Worm (Caenorhabditis elegans): ENCODE data around the gene mfsd-13.2.
A peak's percentile ranks its signal among the peaks of the same experiment; 100 is the strongest.

mfsd-13.2 gene

ce11 chrII:7122661-7123418, 42.8 kb downstream of the mfsd-13.2 start, which contains the start of gene F10E7.11 (continued):
- TF ChIP-seq C08G9.2 (tag; optimal IDR thresholded peaks at IDR 0.05) (peak; percentile 9), hlh-15 (tag; optimal IDR thresholded peaks at IDR 0.05) (no peak), madf-2 (tag; optimal IDR thresholded peaks at IDR 0.05) (no peak), Y22D7AL.16 (tag; optimal IDR thresholded peaks at IDR 0.05) (no peak), rnt-1 (tag; optimal IDR thresholded peaks at IDR 0.05) (no peak), pqm-1 (tag; optimal IDR thresholded peaks at IDR 0.05) (no peak)

DNA sequence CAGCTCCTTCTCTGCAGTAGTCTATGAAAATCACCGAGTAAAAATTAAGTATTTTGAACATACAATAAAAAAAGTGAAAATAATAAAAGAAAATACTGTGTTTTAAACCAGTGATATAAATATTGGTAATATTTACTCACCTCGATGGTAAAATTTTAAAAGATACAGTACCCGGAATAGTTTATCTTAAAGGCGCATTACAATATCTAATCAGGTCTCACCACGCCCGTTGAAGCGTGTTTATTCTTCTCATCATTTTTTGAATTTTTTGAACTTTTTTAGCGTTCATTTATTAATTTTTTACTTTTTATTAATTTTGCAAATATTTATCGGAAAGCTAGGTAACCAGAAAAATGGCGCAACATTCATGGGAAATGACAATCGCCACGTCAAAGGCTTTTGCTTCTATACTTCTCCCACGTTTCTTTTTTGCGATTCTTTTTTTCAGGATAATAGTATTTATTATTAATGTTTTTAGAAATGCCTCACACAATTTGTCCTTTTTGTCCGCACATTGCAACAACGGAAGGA, 43.8 kb downstream of the mfsd-13.2 start, which contains the start of gene F10E7.2:
Gene F10E7.2 (plus strand): TSS at position 481 of the 531 bp plus-strand sequence.
- TF ChIP-seq ttx-3 (tag; optimal IDR thresholded peaks at IDR 0.05) (no peak), hlh-30 (tag; optimal IDR thresholded peaks at IDR 0.05; ENCODE audit: insufficient read depth) (no peak), rnt-1 (tag; optimal IDR thresholded peaks at IDR 0.05) (no peak)

DNA sequence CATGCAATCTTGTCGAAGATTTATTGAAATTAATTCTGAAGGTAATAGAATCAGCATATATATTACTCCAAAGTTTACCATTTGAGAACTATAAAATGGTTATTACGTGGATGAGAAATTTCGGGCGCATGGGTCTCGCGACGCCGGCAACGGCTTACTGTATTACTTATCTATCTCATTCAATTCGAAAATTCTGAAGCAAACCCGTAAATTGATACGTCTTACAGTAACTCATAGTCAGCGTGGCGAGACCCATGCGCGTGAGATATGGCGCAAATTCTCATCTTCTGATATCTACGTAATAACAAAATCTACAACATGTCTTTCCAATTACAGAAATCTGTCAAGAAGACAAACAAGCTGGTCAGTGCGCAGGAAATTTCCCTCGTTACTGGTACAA, 46.1 kb downstream of the mfsd-13.2 start:
- TF ChIP-seq hlh-15 (tag; optimal IDR thresholded peaks at IDR 0.05): no peak
- TF ChIP-seq C38D4.7 (GFP tag; optimal IDR thresholded peaks at IDR 0.05): no peak
- TF ChIP-seq T23F11.4 (GFP tag; optimal IDR thresholded peaks at IDR 0.05): no peak
- no peak for TF ChIP-seq ceh-2 (tag; optimal IDR thresholded peaks at IDR 0.05)
- no peak for TF ChIP-seq dmd-4 (tag; optimal IDR thresholded peaks at IDR 0.05; ENCODE audit: borderline replicate concordance)
- no peak for TF ChIP-seq Y22D7AL.16 (tag; optimal IDR thresholded peaks at IDR 0.05)
- no peak for TF ChIP-seq unc-42 (tag; optimal IDR thresholded peaks at IDR 0.05)
- no peak for TF ChIP-seq unc-55 (GFP tag; optimal IDR thresholded peaks at IDR 0.05)
- TF ChIP-seq K02D7.2 (tag; optimal IDR thresholded peaks at IDR 0.05): no peak
- TF ChIP-seq elt-2 (tag; optimal IDR thresholded peaks at IDR 0.05): no peak
- no peak for TF ChIP-seq ceh-24 (tag; optimal IDR thresholded peaks at IDR 0.05)
- no peak for TF ChIP-seq pag-3 (tag; optimal IDR thresholded peaks at IDR 0.05; ENCODE audit: borderline replicate concordance)
- no peak for TF ChIP-seq gmeb-2 (tag; optimal IDR thresholded peaks at IDR 0.05)
- no peak for TF ChIP-seq ttx-3 (tag; optimal IDR thresholded peaks at IDR 0.05)
- TF ChIP-seq K09A11.1 (tag; optimal IDR thresholded peaks at IDR 0.05; ENCODE audit: insufficient read depth): no peak
- TF ChIP-seq hlh-6 (tag; optimal IDR thresholded peaks at IDR 0.05): no peak
- no peak for TF ChIP-seq lin-11 (tag; optimal IDR thresholded peaks at IDR 0.05)
- TF ChIP-seq ceh-45 (GFP tag; IDR thresholded peaks at IDR 0.05): no peak
- no peak for TF ChIP-seq ceh-31 (tag; optimal IDR thresholded peaks at IDR 0.05)
- no peak for TF ChIP-seq ref-2 (tag; optimal IDR thresholded peaks at IDR 0.05)

DNA sequence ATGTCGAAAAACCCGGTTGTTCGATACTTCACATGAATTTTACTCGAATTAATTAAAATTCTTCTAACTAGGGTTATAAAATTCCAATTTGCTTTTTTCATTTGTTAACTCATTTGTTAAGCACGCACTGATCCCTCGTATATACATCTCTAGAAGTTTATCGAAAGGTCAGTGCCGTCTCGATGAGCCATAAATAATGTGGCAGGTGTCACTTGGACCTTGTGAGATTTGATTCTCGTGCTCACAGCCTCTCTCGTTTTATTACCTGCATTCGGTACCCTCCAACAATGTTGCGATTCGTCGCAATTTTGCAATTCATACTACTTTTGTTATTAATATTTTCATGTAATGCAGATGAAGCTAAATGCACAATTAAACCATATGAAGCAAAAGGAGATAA, 49.3 kb downstream of the mfsd-13.2 start, which contains the start of gene spon-1:
Gene spon-1 (plus strand): TSS at position 208 of the 400 bp plus-strand sequence.
- TF ChIP-seq unc-55 (GFP tag; optimal IDR thresholded peaks at IDR 0.05): peak; percentile 54
- TF ChIP-seq ceh-9 (tag; optimal IDR thresholded peaks at IDR 0.05): no peak

ce11 chrII:7115638-7116037, 50.0 kb downstream of the mfsd-13.2 start, which contains the start of gene cutl-5:
Gene cutl-5, minus strand, starts transcription at chrII:7115906.
- TF ChIP-seq tbx-7 (tag; optimal IDR thresholded peaks at IDR 0.05) (no peak), ttx-3 (tag; optimal IDR thresholded peaks at IDR 0.05) (no peak), nfya-1 (tag; optimal IDR thresholded peaks at IDR 0.05) (no peak), F13H6.1 (tag; optimal IDR thresholded peaks at IDR 0.05) (no peak), hlh-15 (tag; optimal IDR thresholded peaks at IDR 0.05) (no peak), ceh-14 (tag; optimal IDR thresholded peaks at IDR 0.05) (no peak), zip-5 (tag; optimal IDR thresholded peaks at IDR 0.05) (no peak), unc-86 (tag; optimal IDR thresholded peaks at IDR 0.05) (no peak), sox-4 (tag; optimal IDR thresholded peaks at IDR 0.05) (no peak), madf-2 (tag; optimal IDR thresholded peaks at IDR 0.05) (no peak), ceh-30 (tag; optimal IDR thresholded peaks at IDR 0.05) (no peak), dmd-4 (tag; optimal IDR thresholded peaks at IDR 0.05; ENCODE audit: borderline replicate concordance) (no peak), pag-3 (tag; optimal IDR thresholded peaks at IDR 0.05; ENCODE audit: borderline replicate concordance) (no peak), elt-2 (tag; optimal IDR thresholded peaks at IDR 0.05) (no peak), C08G9.2 (tag; optimal IDR thresholded peaks at IDR 0.05) (no peak), nhr-232 (tag; optimal IDR thresholded peaks at IDR 0.05) (no peak), ceh-45 (GFP tag; IDR thresholded peaks at IDR 0.05) (no peak), dve-1 (tag; optimal IDR thresholded peaks at IDR 0.05) (no peak)

Measured in whole organism, late embryonic.